Fruit fly (Drosophila melanogaster) whole organism, embryonic: ENCODE measurements around the gene CG15337.

Source experiments
- Abd-B ChIP-seq: fragments of 200-800 bp; sonication (Bioruptor generic); optimal IDR thresholded peaks from 2 replicates; lab custom pipeline; 2018; ENCODE audit warnings: missing biosample characterization, mild to moderate bottlenecking, missing genetic modification characterization, moderate library complexity
- Atf6 ChIP-seq: fragments of 200-800 bp; sonication (Bioruptor generic); IDR thresholded peaks from 2 replicates; pipeline ENCODE4 v1.3.6; 2022; ENCODE audit warnings: missing biosample characterization, missing genetic modification characterization
- Bgb ChIP-seq: fragments of 200-800 bp; sonication (Bioruptor generic); IDR thresholded peaks from 2 replicates; pipeline ENCODE4 v1.3.6; 2022; ENCODE audit warnings: missing biosample characterization, missing genetic modification characterization; ENCODE audit not compliant: partially characterized antibody
- Bteb2 ChIP-seq: fragments of 200-800 bp; sonication (Bioruptor generic); optimal IDR thresholded peaks from 2 replicates; lab custom pipeline; 2016; ENCODE audit warnings: missing biosample characterization, missing genetic modification characterization
- CG10147 ChIP-seq: fragments of 200-800 bp; sonication (Bioruptor generic); optimal IDR thresholded peaks from 2 replicates; lab custom pipeline; 2019; ENCODE audit warnings: missing biosample characterization, mild to moderate bottlenecking, missing genetic modification characterization, moderate library complexity
- CG10267 ChIP-seq: fragments of 200-800 bp; sonication (Bioruptor generic); optimal IDR thresholded peaks from 2 replicates; lab custom pipeline; 2018; ENCODE audit warnings: missing biosample characterization, mild to moderate bottlenecking, missing genetic modification characterization, moderate library complexity
- CG10431 ChIP-seq: fragments of 200-800 bp; sonication (Bioruptor generic); optimal IDR thresholded peaks from 3 replicates; lab custom pipeline; 2018; ENCODE audit warnings: missing biosample characterization, mild to moderate bottlenecking, missing genetic modification characterization
- CG10565 ChIP-seq: fragments of 200-800 bp; sonication (Bioruptor generic); optimal IDR thresholded peaks from 3 replicates; lab custom pipeline; 2016; ENCODE audit warnings: missing biosample characterization, mild to moderate bottlenecking, missing genetic modification characterization
- CG12769 ChIP-seq: fragments of 200-800 bp; sonication (Bioruptor generic); optimal IDR thresholded peaks from 2 replicates; lab custom pipeline; 2019; ENCODE audit warnings: missing biosample characterization, mild to moderate bottlenecking, missing genetic modification characterization, moderate library complexity
- CG13296 ChIP-seq: fragments of 200-800 bp; sonication (Bioruptor generic); optimal IDR thresholded peaks from 3 replicates; lab custom pipeline; 2018; ENCODE audit warnings: missing biosample characterization, mild to moderate bottlenecking, missing genetic modification characterization
- CG13624 ChIP-seq: fragments of 200-800 bp; sonication (Bioruptor generic); optimal IDR thresholded peaks from 2 replicates; lab custom pipeline; 2016; ENCODE audit warnings: missing biosample characterization, missing genetic modification characterization
- CG15073 ChIP-seq: fragments of 200-800 bp; sonication (Bioruptor generic); optimal IDR thresholded peaks from 2 replicates; lab custom pipeline; 2016; ENCODE audit warnings: missing biosample characterization, missing genetic modification characterization
- CG17361 ChIP-seq: fragments of 200-800 bp; sonication (Bioruptor generic); IDR thresholded peaks from 3 replicates; pipeline ENCODE4 v1.3.6; 2022; ENCODE audit warnings: missing biosample characterization, missing genetic modification characterization
- CG17568 ChIP-seq: fragments of 200-800 bp; sonication (Bioruptor generic); optimal IDR thresholded peaks from 2 replicates; lab custom pipeline; 2018; ENCODE audit warnings: missing biosample characterization, mild to moderate bottlenecking, missing genetic modification characterization, moderate library complexity
- CG18599 ChIP-seq: fragments of 200-800 bp; sonication (Bioruptor generic); optimal IDR thresholded peaks from 3 replicates; lab custom pipeline; 2017; ENCODE audit warnings: missing biosample characterization, missing genetic modification characterization, mild to moderate bottlenecking, moderate library complexity, missing genetic modification reagents
- CG34422 ChIP-seq: fragments of 200-800 bp; sonication (Bioruptor generic); IDR thresholded peaks from 3 replicates; pipeline ENCODE4 v1.3.6; 2022; ENCODE audit warnings: missing biosample characterization, missing genetic modification characterization
- CG3995 ChIP-seq: fragments of 200-800 bp; sonication (Bioruptor generic); optimal IDR thresholded peaks from 3 replicates; lab custom pipeline; 2016; ENCODE audit warnings: missing biosample characterization, missing genetic modification characterization
- CG6654 ChIP-seq: fragments of 200-800 bp; sonication (Bioruptor generic); optimal IDR thresholded peaks from 2 replicates; lab custom pipeline; 2017; ENCODE audit warnings: missing biosample characterization, mild to moderate bottlenecking, missing genetic modification characterization
- CG6813 ChIP-seq: fragments of 200-800 bp; sonication (Bioruptor generic); optimal IDR thresholded peaks from 2 replicates; lab custom pipeline; 2017; ENCODE audit warnings: missing biosample characterization, missing genetic modification characterization, mild to moderate bottlenecking, moderate library complexity, missing genetic modification reagents
- Deaf1 ChIP-seq: fragments of 200-800 bp; optimal IDR thresholded peaks from 3 replicates; lab custom pipeline; 2019; ENCODE audit warnings: missing biosample characterization, mild to moderate bottlenecking, missing genetic modification characterization, moderate library complexity
- HHEX ChIP-seq: fragments of 200-800 bp; sonication (Bioruptor generic); optimal IDR thresholded peaks from 3 replicates; lab custom pipeline; 2017; ENCODE audit warnings: missing biosample characterization, mild to moderate bottlenecking, missing genetic modification characterization, missing genetic modification reagents
- HLH4C ChIP-seq: fragments of 200-800 bp; sonication (Bioruptor generic); IDR thresholded peaks from 3 replicates; pipeline ENCODE4 v1.3.6; 2022; ENCODE audit warnings: missing biosample characterization, missing genetic modification characterization; ENCODE audit not compliant: partially characterized antibody
- HmgD ChIP-seq: fragments of 200-800 bp; sonication (Bioruptor generic); optimal IDR thresholded peaks from 3 replicates; lab custom pipeline; 2016; ENCODE audit warnings: missing biosample characterization, missing genetic modification characterization
- Jarid2 ChIP-seq: fragments of 200-800 bp; sonication (Bioruptor generic); optimal IDR thresholded peaks from 3 replicates; lab custom pipeline; 2017; ENCODE audit warnings: mild to moderate bottlenecking, missing biosample characterization, missing genetic modification reagents, missing genetic modification characterization
- MESR4 ChIP-seq: fragments of 200-800 bp; sonication (Bioruptor generic); optimal IDR thresholded peaks from 2 replicates; lab custom pipeline; 2018; ENCODE audit warnings: missing biosample characterization, mild to moderate bottlenecking, missing genetic modification characterization, moderate library complexity
- Myb ChIP-seq: fragments of 200-800 bp; sonication (Bioruptor generic); optimal IDR thresholded peaks from 2 replicates; lab custom pipeline; 2016; ENCODE audit warnings: missing biosample characterization, missing genetic modification characterization
- Nf-YC ChIP-seq: fragments of 200-800 bp; optimal IDR thresholded peaks from 3 replicates; lab custom pipeline; 2019; ENCODE audit warnings: missing biosample characterization, mild to moderate bottlenecking, missing genetic modification characterization, moderate library complexity
- Pdp1 ChIP-seq, 2 experiments: fragments of 200-800 bp; sonication (Bioruptor generic); optimal IDR thresholded peaks; 3 replicates each; lab custom pipeline; 2016; ENCODE audit warnings: missing biosample characterization in 2 of 2, missing genetic modification characterization in 2 of 2, mild to moderate bottlenecking in 1 of 2, moderate library complexity in 1 of 2
- Scr ChIP-seq: fragments of 200-800 bp; sonication (Bioruptor generic); IDR thresholded peaks from 2 replicates; pipeline ENCODE4 v1.3.6; 2022; ENCODE audit warnings: missing biosample characterization, missing genetic modification characterization; ENCODE audit not compliant: partially characterized antibody
- Tbp ChIP-seq: fragments of >200 bp; optimal IDR thresholded peaks from 2 replicates; lab custom pipeline; 2018; ENCODE audit warnings: missing biosample characterization, missing genetic modification characterization
- YL-1 ChIP-seq: fragments of 200-800 bp; sonication (Bioruptor generic); optimal IDR thresholded peaks from 3 replicates; lab custom pipeline; 2017; ENCODE audit warnings: missing biosample characterization, mild to moderate bottlenecking, missing genetic modification characterization
- aop ChIP-seq: fragments of 200-800 bp; sonication (Bioruptor generic); IDR thresholded peaks from 2 replicates; pipeline ENCODE4 v1.3.6; 2022; ENCODE audit warnings: missing biosample characterization, missing genetic modification characterization
- bbx ChIP-seq: fragments of 200-800 bp; sonication (Bioruptor generic); IDR thresholded peaks from 2 replicates; pipeline ENCODE4 v1.3.6; 2022; ENCODE audit warnings: missing biosample characterization, missing genetic modification characterization; ENCODE audit not compliant: partially characterized antibody
- corto ChIP-seq: fragments of 200-800 bp; sonication (Bioruptor generic); optimal IDR thresholded peaks from 2 replicates; lab custom pipeline; 2016; ENCODE audit warnings: missing biosample characterization, mild to moderate bottlenecking, missing genetic modification characterization, moderate library complexity
- crol ChIP-seq: fragments of 200-800 bp; sonication (Bioruptor generic); IDR thresholded peaks from 2 replicates; pipeline ENCODE4 v1.3.6; 2022; ENCODE audit warnings: missing biosample characterization, missing genetic modification characterization
- da ChIP-seq: fragments of 200-800 bp; sonication (Bioruptor generic); optimal IDR thresholded peaks from 2 replicates; lab custom pipeline; 2016; ENCODE audit warnings: missing biosample characterization, missing genetic modification characterization
- fd96Cb ChIP-seq: fragments of 200-800 bp; sonication (Bioruptor generic); optimal IDR thresholded peaks from 2 replicates; lab custom pipeline; 2018; ENCODE audit warnings: missing biosample characterization, mild to moderate bottlenecking, missing genetic modification characterization, moderate library complexity
- h ChIP-seq: fragments of >200 bp; optimal IDR thresholded peaks from 2 replicates; lab custom pipeline; 2017
- hbn ChIP-seq: fragments of 200-800 bp; sonication (Bioruptor generic); IDR thresholded peaks from 2 replicates; pipeline ENCODE4 v1.3.6; 2022; ENCODE audit warnings: missing biosample characterization, missing genetic modification characterization; ENCODE audit not compliant: partially characterized antibody
- her ChIP-seq: fragments of 200-800 bp; sonication (Bioruptor generic); optimal IDR thresholded peaks from 2 replicates; lab custom pipeline; 2016; ENCODE audit warnings: missing biosample characterization, missing genetic modification characterization
- insv ChIP-seq, 2 experiments: fragments of 200-800 bp; sonication (Bioruptor generic); optimal IDR thresholded peaks; 3 replicates each; lab custom pipeline; 2016 to 2018; ENCODE audit warnings: missing biosample characterization in 2 of 2, missing genetic modification characterization in 2 of 2
- jigr1 ChIP-seq: fragments of 200-800 bp; sonication (Bioruptor generic); IDR thresholded peaks from 3 replicates; pipeline ENCODE4 v1.3.6; 2022; ENCODE audit warnings: missing biosample characterization, missing genetic modification characterization
- kay ChIP-seq: fragments of 200-800 bp; sonication (Bioruptor generic); optimal IDR thresholded peaks from 2 replicates; lab custom pipeline; 2016; ENCODE audit warnings: missing biosample characterization, missing genetic modification characterization
- lab ChIP-seq: fragments of 200-800 bp; sonication (Bioruptor generic); optimal IDR thresholded peaks from 3 replicates; lab custom pipeline; 2017; ENCODE audit warnings: missing biosample characterization, missing genetic modification characterization, mild to moderate bottlenecking, moderate library complexity, missing genetic modification reagents
- pros ChIP-seq: fragments of 200-800 bp; sonication (Bioruptor generic); optimal IDR thresholded peaks from 3 replicates; lab custom pipeline; 2019; ENCODE audit warnings: missing biosample characterization, mild to moderate bottlenecking, missing genetic modification characterization, moderate library complexity
- pzg ChIP-seq: fragments of 200-800 bp; sonication (Bioruptor generic); optimal IDR thresholded peaks from 3 replicates; lab custom pipeline; 2018; ENCODE audit warnings: missing biosample characterization, mild to moderate bottlenecking, missing genetic modification characterization, moderate library complexity
- sr ChIP-seq: fragments of 200-800 bp; sonication (Bioruptor generic); IDR thresholded peaks from 3 replicates; pipeline ENCODE4 v1.3.6; 2022; ENCODE audit warnings: missing biosample characterization, missing genetic modification characterization
- vvl ChIP-seq: fragments of 200-800 bp; sonication (Bioruptor generic); IDR thresholded peaks from 2 replicates; pipeline ENCODE4 v1.3.6; 2022; ENCODE audit warnings: missing biosample characterization, missing genetic modification characterization
- wor ChIP-seq: fragments of 200-800 bp; sonication (Bioruptor generic); IDR thresholded peaks from 2 replicates; pipeline ENCODE4 v1.3.6; 2022; ENCODE audit warnings: missing biosample characterization, missing genetic modification characterization

The CG15337 gene

dm6 chrX:8115717-8116311 is 44.0 kb upstream of the CG15337 start, which contains the start of gene Gclc (continued):
- peak; percentile 36 for TF ChIP-seq CG12769 (tag; lab: Kevin White, UChicago)
- TF ChIP-seq CG13296 (GFP tag; lab: Kevin White, UChicago): no peak
- no peak for TF ChIP-seq CG18599 (GFP tag; lab: Kevin White, UChicago)
- TF ChIP-seq Abd-B (GFP tag; lab: Kevin White, UChicago): no peak
- peak; percentile 41 for TF ChIP-seq bbx
- no peak for TF ChIP-seq CG15073 (GFP tag; lab: Kevin White, UChicago)
- TF ChIP-seq HHEX: peak; percentile 12
- no peak for TF ChIP-seq aop (GFP tag; lab: Robert Waterston, UW)
- no peak for TF ChIP-seq CG17361
- TF ChIP-seq CG10267 (tag; lab: Kevin White, UChicago): peak; percentile 36
- TF ChIP-seq Jarid2: peak; percentile 56
- no peak for TF ChIP-seq CG10565 (GFP tag; lab: Kevin White, UChicago)
- peak; percentile 33; the same call in 1 of the 2 replicates for TF ChIP-seq vvl (GFP tag; lab: Robert Waterston, UW)
- TF ChIP-seq CG13624: no peak
- TF ChIP-seq Bgb (GFP tag; lab: Robert Waterston, UW): peak; percentile 11; the same call in 1 of the 2 replicates
- TF ChIP-seq kay (GFP tag; lab: Kevin White, UChicago): no peak
- no peak for TF ChIP-seq Deaf1 (tag; lab: Kevin White, UChicago)
- 0 out of 3 replicates have a peak, but pooled peaks have one; percentile 52 for TF ChIP-seq sr (GFP tag; lab: Robert Waterston, UW)
- no peak for TF ChIP-seq jigr1 (GFP tag; lab: Robert Waterston, UW)
- no peak for TF ChIP-seq pros (GFP tag; lab: Kevin White, UChicago)
- peak; percentile 19 for TF ChIP-seq CG6813 (GFP tag; lab: Kevin White, UChicago)
- peak; percentile 14 for TF ChIP-seq Nf-YC (tag; lab: Kevin White, UChicago)
- TF ChIP-seq Scr (GFP tag; lab: Robert Waterston, UW): peak; percentile 39
- TF ChIP-seq Bteb2 (GFP tag; lab: Kevin White, UChicago): peak; percentile 0
- 0 out of 3 replicates have a peak, but pooled peaks have one; percentile 34 for TF ChIP-seq CG34422 (GFP tag; lab: Robert Waterston, UW)
- TF ChIP-seq CG10431: no peak
- no peak for TF ChIP-seq da
- TF ChIP-seq CG10147 (GFP tag; lab: Kevin White, UChicago): no peak
- TF ChIP-seq YL-1 (GFP tag; lab: Kevin White, UChicago): no peak
- no peak for TF ChIP-seq wor (GFP tag; lab: Robert Waterston, UW)
- TF ChIP-seq CG17568 (GFP tag; lab: Kevin White, UChicago): peak; percentile 24
- TF ChIP-seq MESR4 (GFP tag; lab: Kevin White, UChicago): peak; percentile 30
- peak; percentile 24 for TF ChIP-seq CG3995 (GFP tag; lab: Kevin White, UChicago)
- peak; percentile 31 to 90 for TF ChIP-seq insv (GFP tag; optimal IDR thresholded peaks at IDR 0.05; lab: Kevin White, UChicago)
- no peak for TF ChIP-seq her
- TF ChIP-seq CG6654 (GFP tag; lab: Kevin White, UChicago): no peak
- TF ChIP-seq fd96Cb (tag; lab: Kevin White, UChicago): no peak
- TF ChIP-seq HLH4C: peak; percentile 34; the same call in 1 of the 3 replicates
- no peak for TF ChIP-seq crol (GFP tag; lab: Robert Waterston, UW)
- no peak for TF ChIP-seq corto (GFP tag; lab: Kevin White, UChicago)
- TF ChIP-seq Tbp (GFP tag; lab: Kevin White, UChicago): no peak
- no peak for TF ChIP-seq h (lab: Kevin White, UChicago)
- TF ChIP-seq Myb: peak; percentile 18
- TF ChIP-seq Atf6 (GFP tag; lab: Robert Waterston, UW): 0 out of 2 replicates have a peak, but pooled peaks have one; percentile 8
- no peak for TF ChIP-seq Pdp1 (GFP tag; optimal IDR thresholded peaks at IDR 0.05; lab: Kevin White, UChicago)
- no peak for TF ChIP-seq HmgD (GFP tag; lab: Kevin White, UChicago)
- no peak for TF ChIP-seq hbn
- peak; percentile 24 for TF ChIP-seq lab
- peak; percentile 59 for TF ChIP-seq pzg (GFP tag; lab: Kevin White, UChicago)
